Fruit fly (Drosophila melanogaster) whole organism, embryonic: ENCODE data around the gene Spx.

Experiments used
- ATbp ChIP-seq: fragments of 200-800 bp; sonication (Bioruptor generic); optimal IDR thresholded peaks from 2 replicates; lab custom pipeline; 2017; ENCODE audit warnings: missing biosample characterization, mild to moderate bottlenecking, missing genetic modification characterization, missing genetic modification reagents
- B-H2 ChIP-seq: fragments of 200-800 bp; sonication (Bioruptor generic); optimal IDR thresholded peaks from 2 replicates; lab custom pipeline; 2018; ENCODE audit warnings: missing biosample characterization, mild to moderate bottlenecking, missing genetic modification characterization
- CG11695 ChIP-seq: fragments of 200-800 bp; sonication (Bioruptor generic); IDR thresholded peaks from 3 replicates; pipeline ENCODE4 v1.3.6; 2022; ENCODE audit warnings: missing biosample characterization, missing genetic modification characterization
- CG12071 ChIP-seq: fragments of 200-800 bp; sonication (Bioruptor generic); optimal IDR thresholded peaks from 3 replicates; lab custom pipeline; 2018; ENCODE audit warnings: missing biosample characterization, mild to moderate bottlenecking, missing genetic modification characterization
- CG12104 ChIP-seq: fragments of 200-800 bp; sonication (Bioruptor generic); optimal IDR thresholded peaks from 3 replicates; lab custom pipeline; 2016; ENCODE audit warnings: missing biosample characterization, missing genetic modification characterization
- CG12236 ChIP-seq: fragments of 200-800 bp; sonication (Bioruptor generic); optimal IDR thresholded peaks from 2 replicates; lab custom pipeline; 2016; ENCODE audit warnings: missing biosample characterization, missing genetic modification characterization
- CG13287 ChIP-seq: fragments of 200-800 bp; sonication (Bioruptor generic); IDR thresholded peaks from 2 replicates; pipeline ENCODE4 v1.3.6; 2022; ENCODE audit warnings: missing biosample characterization, missing genetic modification characterization; ENCODE audit not compliant: partially characterized antibody
- CG14860 ChIP-seq: fragments of 200-800 bp; sonication (Bioruptor generic); IDR thresholded peaks from 3 replicates; pipeline ENCODE4 v1.3.6; 2022; ENCODE audit warnings: missing biosample characterization, missing genetic modification characterization; ENCODE audit not compliant: partially characterized antibody
- CG15011 ChIP-seq: fragments of 200-800 bp; sonication (Bioruptor generic); optimal IDR thresholded peaks from 3 replicates; lab custom pipeline; 2018; ENCODE audit warnings: missing biosample characterization, mild to moderate bottlenecking, missing genetic modification characterization
- CG1529 ChIP-seq: fragments of 200-800 bp; sonication (Bioruptor generic); optimal IDR thresholded peaks from 3 replicates; lab custom pipeline; 2018; ENCODE audit warnings: missing biosample characterization, missing genetic modification characterization
- CG16863 ChIP-seq: fragments of 200-800 bp; sonication (Bioruptor generic); optimal IDR thresholded peaks from 3 replicates; lab custom pipeline; 2016; ENCODE audit warnings: missing biosample characterization, missing genetic modification characterization
- CG17385 ChIP-seq: fragments of 200-800 bp; sonication (Bioruptor generic); optimal IDR thresholded peaks from 3 replicates; lab custom pipeline; 2018; ENCODE audit warnings: missing biosample characterization, mild to moderate bottlenecking, missing genetic modification characterization
- CG18262 ChIP-seq: fragments of 200-800 bp; optimal IDR thresholded peaks from 3 replicates; lab custom pipeline; 2019; ENCODE audit warnings: missing biosample characterization, mild to moderate bottlenecking, missing genetic modification characterization, moderate library complexity
- CG18476 ChIP-seq: fragments of 200-800 bp; sonication (Bioruptor generic); optimal IDR thresholded peaks from 2 replicates; lab custom pipeline; 2016; ENCODE audit warnings: missing biosample characterization, mild to moderate bottlenecking, missing genetic modification characterization
- CG2116 ChIP-seq: fragments of 200-800 bp; sonication (Bioruptor generic); optimal IDR thresholded peaks from 3 replicates; lab custom pipeline; 2018; ENCODE audit warnings: missing biosample characterization, mild to moderate bottlenecking, missing genetic modification characterization
- CG2678 ChIP-seq: fragments of 200-800 bp; sonication (Bioruptor generic); optimal IDR thresholded peaks from 3 replicates; lab custom pipeline; 2019; ENCODE audit warnings: missing biosample characterization, mild to moderate bottlenecking, missing genetic modification characterization, moderate library complexity
- CG31441 ChIP-seq: fragments of 200-800 bp; sonication (Bioruptor generic); IDR thresholded peaks from 2 replicates; pipeline ENCODE4 v1.3.6; 2022; ENCODE audit warnings: missing biosample characterization, missing genetic modification characterization
- CG34224 ChIP-seq: fragments of 200-800 bp; sonication (Bioruptor generic); IDR thresholded peaks from 3 replicates; pipeline ENCODE4 v1.3.6; 2022; ENCODE audit warnings: missing biosample characterization, missing genetic modification characterization; ENCODE audit not compliant: partially characterized antibody
- CG34376 ChIP-seq: fragments of 200-800 bp; sonication (Bioruptor generic); optimal IDR thresholded peaks from 2 replicates; lab custom pipeline; 2018; ENCODE audit warnings: missing biosample characterization, mild to moderate bottlenecking, missing genetic modification characterization
- CG3838 ChIP-seq: fragments of 200-800 bp; sonication (Bioruptor generic); optimal IDR thresholded peaks from 3 replicates; lab custom pipeline; 2016; ENCODE audit warnings: missing biosample characterization, missing genetic modification characterization
- CG4282 ChIP-seq: fragments of 200-800 bp; sonication (Bioruptor generic); optimal IDR thresholded peaks from 2 replicates; lab custom pipeline; 2016; ENCODE audit warnings: missing biosample characterization, missing genetic modification characterization
- CG4617 ChIP-seq: fragments of 200-800 bp; sonication (Bioruptor generic); optimal IDR thresholded peaks from 3 replicates; lab custom pipeline; 2016; ENCODE audit warnings: missing biosample characterization, missing genetic modification characterization, borderline replicate concordance
- CG7987 ChIP-seq: fragments of 200-800 bp; sonication (Bioruptor generic); optimal IDR thresholded peaks from 2 replicates; lab custom pipeline; 2018; ENCODE audit warnings: missing biosample characterization, mild to moderate bottlenecking, missing genetic modification characterization, moderate library complexity
- CG8765 ChIP-seq: fragments of 200-800 bp; sonication (Bioruptor generic); IDR thresholded peaks from 2 replicates; pipeline ENCODE4 v1.3.6; 2022; ENCODE audit warnings: missing biosample characterization, missing genetic modification characterization
- Dll ChIP-seq: fragments of 200-800 bp; sonication (Bioruptor generic); IDR thresholded peaks from 4 replicates; pipeline ENCODE4 v1.3.6; 2022; ENCODE audit warnings: missing biosample characterization, missing genetic modification characterization; ENCODE audit not compliant: partially characterized antibody
- Elba2 ChIP-seq: fragments of 200-800 bp; sonication (Bioruptor generic); optimal IDR thresholded peaks from 3 replicates; lab custom pipeline; 2016; ENCODE audit warnings: missing biosample characterization, missing genetic modification characterization
- GATAe ChIP-seq: fragments of 200-800 bp; sonication (Bioruptor generic); conservative IDR thresholded peaks from 2 replicates; pipeline ENCODE4 v1.3.6; 2022; ENCODE audit warnings: missing biosample characterization, missing genetic modification characterization
- HLH54F ChIP-seq: fragments of 200-800 bp; sonication (Bioruptor generic); optimal IDR thresholded peaks from 3 replicates; lab custom pipeline; 2016; ENCODE audit warnings: missing biosample characterization, missing genetic modification characterization
- Myb ChIP-seq: fragments of 200-800 bp; sonication (Bioruptor generic); optimal IDR thresholded peaks from 2 replicates; lab custom pipeline; 2016; ENCODE audit warnings: missing biosample characterization, missing genetic modification characterization
- NC2β ChIP-seq: fragments of 200-800 bp; sonication (Bioruptor generic); optimal IDR thresholded peaks from 2 replicates; lab custom pipeline; 2016; ENCODE audit warnings: missing biosample characterization, missing genetic modification characterization
- Opbp ChIP-seq: fragments of 200-800 bp; sonication (Bioruptor generic); IDR thresholded peaks from 3 replicates; pipeline ENCODE4 v1.3.6; 2022; ENCODE audit warnings: missing biosample characterization, missing genetic modification characterization; ENCODE audit not compliant: partially characterized antibody
- Pdp1 ChIP-seq, 2 experiments: fragments of 200-800 bp; sonication (Bioruptor generic); optimal IDR thresholded peaks; 3 replicates each; lab custom pipeline; 2016; ENCODE audit warnings: missing biosample characterization in 2 of 2, missing genetic modification characterization in 2 of 2, mild to moderate bottlenecking in 1 of 2, moderate library complexity in 1 of 2
- Sry-δ ChIP-seq: fragments of 200-800 bp; sonication (Bioruptor generic); optimal IDR thresholded peaks from 2 replicates; lab custom pipeline; 2016; ENCODE audit warnings: missing biosample characterization, missing genetic modification characterization
- ac ChIP-seq: fragments of 200-800 bp; sonication (Bioruptor generic); optimal IDR thresholded peaks from 3 replicates; lab custom pipeline; 2017; ENCODE audit warnings: missing biosample characterization, mild to moderate bottlenecking, missing genetic modification characterization
- ap ChIP-seq: fragments of 200-800 bp; sonication (Bioruptor generic); IDR thresholded peaks from 2 replicates; pipeline ENCODE4 v1.3.6; 2022; ENCODE audit warnings: missing biosample characterization, missing genetic modification characterization
- bbx ChIP-seq: fragments of 200-800 bp; sonication (Bioruptor generic); IDR thresholded peaks from 2 replicates; pipeline ENCODE4 v1.3.6; 2022; ENCODE audit warnings: missing biosample characterization, missing genetic modification characterization; ENCODE audit not compliant: partially characterized antibody
- cg ChIP-seq: fragments of 200-800 bp; sonication (Bioruptor generic); optimal IDR thresholded peaks from 3 replicates; lab custom pipeline; 2019; ENCODE audit warnings: missing biosample characterization, mild to moderate bottlenecking, missing genetic modification characterization, moderate library complexity
- dysf ChIP-seq: fragments of 200-800 bp; sonication (Bioruptor generic); IDR thresholded peaks from 3 replicates; pipeline ENCODE4 v1.3.6; 2022; ENCODE audit warnings: missing biosample characterization, missing genetic modification characterization
- esg ChIP-seq: fragments of 200-800 bp; sonication (Bioruptor generic); conservative IDR thresholded peaks from 2 replicates; pipeline ENCODE4 v1.3.6; 2022; ENCODE audit warnings: missing biosample characterization, missing genetic modification characterization
- gce ChIP-seq: fragments of 200-800 bp; sonication (Bioruptor generic); IDR thresholded peaks from 3 replicates; pipeline ENCODE4 v1.3.6; 2022; ENCODE audit warnings: missing biosample characterization, missing genetic modification characterization
- mirr ChIP-seq: fragments of 200-800 bp; sonication (Bioruptor generic); optimal IDR thresholded peaks from 3 replicates; lab custom pipeline; 2018; ENCODE audit warnings: missing biosample characterization, mild to moderate bottlenecking, missing genetic modification characterization
- mld ChIP-seq: fragments of 200-800 bp; sonication (Bioruptor generic); IDR thresholded peaks from 3 replicates; pipeline ENCODE4 v1.3.6; 2022; ENCODE audit warnings: missing biosample characterization, missing genetic modification characterization; ENCODE audit not compliant: partially characterized antibody
- odd ChIP-seq: fragments of 200-800 bp; sonication (Bioruptor generic); optimal IDR thresholded peaks from 2 replicates; lab custom pipeline; 2017; ENCODE audit warnings: missing biosample characterization, mild to moderate bottlenecking, missing genetic modification characterization
- peb ChIP-seq: fragments of 200-800 bp; sonication (Bioruptor generic); IDR thresholded peaks from 2 replicates; pipeline ENCODE4 v1.3.6; 2022; ENCODE audit warnings: missing biosample characterization, missing genetic modification characterization
- phol ChIP-seq: fragments of 200-800 bp; sonication (Bioruptor generic); optimal IDR thresholded peaks from 3 replicates; lab custom pipeline; 2018; ENCODE audit warnings: missing biosample characterization, mild to moderate bottlenecking, missing genetic modification characterization, moderate library complexity
- pnt ChIP-seq: fragments of 200-800 bp; sonication (Bioruptor generic); optimal IDR thresholded peaks from 3 replicates; lab custom pipeline; 2016; ENCODE audit warnings: missing biosample characterization, missing genetic modification characterization
- pum ChIP-seq: fragments of 200-800 bp; sonication (Bioruptor generic); optimal IDR thresholded peaks from 2 replicates; lab custom pipeline; 2016; ENCODE audit warnings: missing biosample characterization, missing genetic modification characterization
- seq ChIP-seq: fragments of 200-800 bp; sonication (Bioruptor generic); IDR thresholded peaks from 2 replicates; pipeline ENCODE4 v1.3.6; 2022; ENCODE audit warnings: missing biosample characterization, missing genetic modification characterization
- shn ChIP-seq: fragments of 200-800 bp; sonication (Bioruptor generic); optimal IDR thresholded peaks from 3 replicates; lab custom pipeline; 2016; ENCODE audit warnings: missing biosample characterization, missing genetic modification characterization
- sisA ChIP-seq: fragments of 200-800 bp; sonication (Bioruptor generic); IDR thresholded peaks from 2 replicates; pipeline ENCODE4 v1.3.6; 2022; ENCODE audit warnings: missing biosample characterization, missing genetic modification characterization

Spx gene

dm6 chrX:6219845-6220345, 35.7 kb upstream of the Spx start, which contains the start of gene Efr:
TSS of gene Efr (plus strand) at chrX:6219957.
- TF ChIP-seq ATbp (GFP tag; lab: Kevin White, UChicago) (no peak), CG12071 (GFP tag; lab: Kevin White, UChicago) (no peak), pnt (GFP tag; lab: Kevin White, UChicago) (no peak), CG4617 (GFP tag; lab: Kevin White, UChicago) (no peak), Opbp (GFP tag; lab: Robert Waterston, UW) (no peak; the same call in 2 of the 3 replicates), GATAe (GFP tag; lab: Robert Waterston, UW) (0 out of 2 replicates have a peak, but pooled peaks have one; percentile 33), peb (no peak), CG2116 (peak; percentile 22), bbx (GFP tag; lab: Robert Waterston, UW) (0 out of 2 replicates have a peak, but pooled peaks have one; percentile 10), seq (no peak), sisA (no peak), esg (GFP tag; lab: Robert Waterston, UW) (no peak), shn (GFP tag; lab: Kevin White, UChicago) (no peak), CG18476 (no peak), ap (GFP tag; lab: Robert Waterston, UW) (no peak), mld (GFP tag; lab: Robert Waterston, UW) (no peak), Dll (GFP tag; lab: Robert Waterston, UW) (peak; percentile 60; the same call in 2 of the 4 replicates), CG17385 (no peak), mirr (GFP tag; lab: Kevin White, UChicago) (peak; percentile 85), HLH54F (GFP tag; lab: Kevin White, UChicago) (no peak), ac (GFP tag; lab: Kevin White, UChicago) (no peak), cg (GFP tag; lab: Kevin White, UChicago) (peak; percentile 88), CG7987 (GFP tag; lab: Kevin White, UChicago) (peak; percentile 8), Myb (GFP tag; lab: Kevin White, UChicago) (peak; percentile 48), CG3838 (GFP tag; lab: Kevin White, UChicago) (peak; percentile 61), CG12104 (GFP tag; lab: Kevin White, UChicago) (no peak), Pdp1 (GFP tag; optimal IDR thresholded peaks at IDR 0.05; lab: Kevin White, UChicago) (peak in 1 of 2 experiments; percentile 50), CG31441 (GFP tag; lab: Robert Waterston, UW) (no peak), dysf (no peak), CG13287 (GFP tag; lab: Robert Waterston, UW) (peak; percentile 60), CG16863 (GFP tag; lab: Kevin White, UChicago) (no peak), CG2678 (tag; lab: Kevin White, UChicago) (no peak), CG12236 (GFP tag; lab: Kevin White, UChicago) (no peak), gce (GFP tag; lab: Robert Waterston, UW) (no peak), CG8765 (no peak), CG14860 (GFP tag; lab: Robert Waterston, UW) (no peak), CG34376 (GFP tag; lab: Kevin White, UChicago) (peak; percentile 94), CG11695 (GFP tag; lab: Robert Waterston, UW) (no peak), CG34224 (GFP tag; lab: Robert Waterston, UW) (0 out of 3 replicates have a peak, but pooled peaks have one; percentile 24), CG4282 (GFP tag; lab: Kevin White, UChicago) (no peak), CG1529 (GFP tag; lab: Kevin White, UChicago) (no peak), B-H2 (GFP tag; lab: Kevin White, UChicago) (no peak), Sry-δ (GFP tag; lab: Kevin White, UChicago) (peak; percentile 5), pum (GFP tag; lab: Kevin White, UChicago) (no peak), odd (GFP tag; lab: Kevin White, UChicago) (no peak), NC2β (GFP tag; lab: Kevin White, UChicago) (no peak), phol (tag; lab: Kevin White, UChicago) (no peak), CG18262 (tag; lab: Kevin White, UChicago) (no peak), CG15011 (GFP tag; lab: Kevin White, UChicago) (no peak), Elba2 (GFP tag; lab: Kevin White, UChicago) (no peak)
